Fruit fly (Drosophila melanogaster) whole organism, embryonic: ENCODE results near the gene Hmt4-20.

Experiments used
- Atf-2 ChIP-seq: fragments of 200-800 bp; sonication (Bioruptor generic); optimal IDR thresholded peaks from 2 replicates; lab custom pipeline; 2016; ENCODE audit warnings: missing biosample characterization, missing genetic modification characterization
- CG10565 ChIP-seq: fragments of 200-800 bp; sonication (Bioruptor generic); optimal IDR thresholded peaks from 3 replicates; lab custom pipeline; 2016; ENCODE audit warnings: missing biosample characterization, mild to moderate bottlenecking, missing genetic modification characterization
- CG10654 ChIP-seq: fragments of 200-800 bp; sonication (Bioruptor generic); optimal IDR thresholded peaks from 2 replicates; lab custom pipeline; 2016; ENCODE audit warnings: missing biosample characterization, missing genetic modification characterization
- CG12219 ChIP-seq: fragments of 200-800 bp; sonication (Bioruptor generic); optimal IDR thresholded peaks from 3 replicates; lab custom pipeline; 2018; ENCODE audit warnings: missing biosample characterization, mild to moderate bottlenecking, missing genetic modification characterization
- CG1233 ChIP-seq: fragments of 200-800 bp; sonication (Bioruptor generic); optimal IDR thresholded peaks from 4 replicates; lab custom pipeline; 2018; ENCODE audit warnings: missing biosample characterization, mild to moderate bottlenecking, missing genetic modification characterization
- CG13287 ChIP-seq: fragments of 200-800 bp; sonication (Bioruptor generic); IDR thresholded peaks from 2 replicates; pipeline ENCODE4 v1.3.6; 2022; ENCODE audit warnings: missing biosample characterization, missing genetic modification characterization; ENCODE audit not compliant: partially characterized antibody
- CG14710 ChIP-seq: fragments of 200-800 bp; sonication (Bioruptor generic); optimal IDR thresholded peaks from 3 replicates; lab custom pipeline; 2019; ENCODE audit warnings: missing biosample characterization, mild to moderate bottlenecking, missing genetic modification characterization, moderate library complexity
- CG1603 ChIP-seq: fragments of 200-800 bp; sonication (Bioruptor generic); optimal IDR thresholded peaks from 2 replicates; lab custom pipeline; 2019; ENCODE audit warnings: missing biosample characterization, mild to moderate bottlenecking, missing genetic modification characterization, moderate library complexity
- CG17186 ChIP-seq: fragments of 200-800 bp; sonication (Bioruptor generic); optimal IDR thresholded peaks from 3 replicates; lab custom pipeline; 2017; ENCODE audit warnings: missing biosample characterization, missing genetic modification reagents, missing genetic modification characterization
- CG18262 ChIP-seq: fragments of 200-800 bp; optimal IDR thresholded peaks from 3 replicates; lab custom pipeline; 2019; ENCODE audit warnings: missing biosample characterization, mild to moderate bottlenecking, missing genetic modification characterization, moderate library complexity
- CG18599 ChIP-seq: fragments of 200-800 bp; sonication (Bioruptor generic); optimal IDR thresholded peaks from 3 replicates; lab custom pipeline; 2017; ENCODE audit warnings: missing biosample characterization, missing genetic modification characterization, mild to moderate bottlenecking, moderate library complexity, missing genetic modification reagents
- CG30431 ChIP-seq: fragments of 200-800 bp; sonication (Bioruptor generic); optimal IDR thresholded peaks from 2 replicates; lab custom pipeline; 2017; ENCODE audit warnings: missing biosample characterization, missing genetic modification characterization
- CG5180 ChIP-seq: fragments of 200-800 bp; sonication (Bioruptor generic); optimal IDR thresholded peaks from 3 replicates; lab custom pipeline; 2017; ENCODE audit warnings: missing biosample characterization, missing genetic modification characterization, mild to moderate bottlenecking, moderate library complexity, missing genetic modification reagents
- CG7357 ChIP-seq: fragments of 200-800 bp; sonication (Bioruptor generic); IDR thresholded peaks from 3 replicates; pipeline ENCODE4 v1.3.6; 2022; ENCODE audit warnings: missing biosample characterization, missing genetic modification characterization
- CG8089 ChIP-seq: fragments of 200-800 bp; sonication (Bioruptor generic); optimal IDR thresholded peaks from 3 replicates; lab custom pipeline; 2016; ENCODE audit warnings: missing biosample characterization, missing genetic modification characterization
- CG8388 ChIP-seq: fragments of 200-800 bp; sonication (Bioruptor generic); optimal IDR thresholded peaks from 2 replicates; lab custom pipeline; 2019; ENCODE audit warnings: missing biosample characterization, mild to moderate bottlenecking, missing genetic modification characterization, moderate library complexity
- CG9727 ChIP-seq: fragments of 200-800 bp; sonication (Bioruptor generic); optimal IDR thresholded peaks from 3 replicates; lab custom pipeline; 2017; ENCODE audit warnings: missing biosample characterization, mild to moderate bottlenecking, missing genetic modification characterization
- CHES-1-like ChIP-seq: fragments of 200-800 bp; sonication (Bioruptor generic); optimal IDR thresholded peaks from 2 replicates; lab custom pipeline; 2016; ENCODE audit warnings: missing biosample characterization, missing genetic modification characterization
- CTCF ChIP-seq: fragments of 200-800 bp; sonication (Bioruptor generic); optimal IDR thresholded peaks from 2 replicates; lab custom pipeline; 2017; ENCODE audit warnings: missing biosample characterization, mild to moderate bottlenecking, missing genetic modification characterization, moderate library complexity
- Camta ChIP-seq: fragments of 200-800 bp; sonication (Bioruptor generic); optimal IDR thresholded peaks from 2 replicates; lab custom pipeline; 2016; ENCODE audit warnings: missing biosample characterization, missing genetic modification characterization
- CoRest ChIP-seq: fragments of 200-800 bp; sonication (Bioruptor generic); optimal IDR thresholded peaks from 3 replicates; lab custom pipeline; 2018; ENCODE audit warnings: missing biosample characterization, mild to moderate bottlenecking, missing genetic modification characterization, moderate library complexity
- CrebB ChIP-seq: fragments of 200-800 bp; sonication (Bioruptor generic); optimal IDR thresholded peaks from 3 replicates; lab custom pipeline; 2018; ENCODE audit warnings: missing biosample characterization, mild to moderate bottlenecking, missing genetic modification characterization
- Dbx ChIP-seq: fragments of 200-800 bp; sonication (Bioruptor generic); IDR thresholded peaks from 3 replicates; pipeline ENCODE4 v1.3.6; 2022; ENCODE audit warnings: missing biosample characterization, missing genetic modification characterization
- Ets65A ChIP-seq: fragments of 200-800 bp; sonication (Bioruptor generic); peaks from one replicate; lab custom pipeline; 2016; ENCODE audit warnings: missing biosample characterization, missing genetic modification characterization
- Fer2 ChIP-seq: fragments of 200-800 bp; sonication (Bioruptor generic); optimal IDR thresholded peaks from 2 replicates; lab custom pipeline; 2018; ENCODE audit warnings: missing biosample characterization, mild to moderate bottlenecking, missing genetic modification characterization, moderate library complexity
- H2.0 ChIP-seq: fragments of 200-800 bp; sonication (Bioruptor generic); IDR thresholded peaks from 2 replicates; pipeline ENCODE4 v1.3.6; 2022; ENCODE audit warnings: missing biosample characterization, missing genetic modification characterization
- Hr3 ChIP-seq: fragments of 200-800 bp; sonication (Bioruptor generic); optimal IDR thresholded peaks from 3 replicates; lab custom pipeline; 2016; ENCODE audit warnings: missing biosample characterization, missing genetic modification characterization
- NC2β ChIP-seq: fragments of 200-800 bp; sonication (Bioruptor generic); optimal IDR thresholded peaks from 2 replicates; lab custom pipeline; 2016; ENCODE audit warnings: missing biosample characterization, missing genetic modification characterization
- Oaz ChIP-seq: fragments of 200-800 bp; sonication (Bioruptor generic); IDR thresholded peaks from 2 replicates; pipeline ENCODE4 v1.3.6; 2022; ENCODE audit warnings: missing biosample characterization, missing genetic modification characterization
- Ravus ChIP-seq: fragments of 200-800 bp; sonication (Bioruptor generic); IDR thresholded peaks from 2 replicates; pipeline ENCODE4 v1.3.6; 2022; ENCODE audit warnings: missing biosample characterization, missing genetic modification characterization
- Vsx1 ChIP-seq: fragments of 200-800 bp; sonication (Bioruptor generic); optimal IDR thresholded peaks from 2 replicates; lab custom pipeline; 2017; ENCODE audit warnings: missing biosample characterization, mild to moderate bottlenecking, missing genetic modification characterization, missing genetic modification reagents
- ab ChIP-seq: fragments of 200-800 bp; sonication (Bioruptor generic); optimal IDR thresholded peaks from 2 replicates; lab custom pipeline; 2016; ENCODE audit warnings: missing biosample characterization, missing genetic modification characterization
- ato ChIP-seq: fragments of 200-800 bp; sonication (Bioruptor generic); IDR thresholded peaks from 2 replicates; pipeline ENCODE4 v1.3.6; 2022; ENCODE audit warnings: missing biosample characterization, missing genetic modification characterization; ENCODE audit not compliant: partially characterized antibody
- az2 ChIP-seq: fragments of 200-800 bp; sonication (Bioruptor generic); optimal IDR thresholded peaks from 3 replicates; lab custom pipeline; 2016; ENCODE audit warnings: missing biosample characterization, missing genetic modification characterization
- bcd ChIP-seq: fragments of 200-800 bp; sonication (Bioruptor generic); optimal IDR thresholded peaks from 2 replicates; lab custom pipeline; 2017; ENCODE audit warnings: missing biosample characterization, mild to moderate bottlenecking, missing genetic modification characterization
- cato ChIP-seq: fragments of 200-800 bp; sonication (Bioruptor generic); optimal IDR thresholded peaks from 2 replicates; lab custom pipeline; 2016; ENCODE audit warnings: missing biosample characterization, missing genetic modification characterization, borderline replicate concordance
- ci ChIP-seq: fragments of 200-800 bp; sonication (Bioruptor generic); IDR thresholded peaks from 3 replicates; pipeline ENCODE4 v1.3.6; 2022; ENCODE audit warnings: missing biosample characterization, missing genetic modification characterization
- croc ChIP-seq: fragments of 200-800 bp; sonication (Bioruptor generic); conservative IDR thresholded peaks from 3 replicates; pipeline ENCODE4 v1.3.6; 2022; ENCODE audit warnings: missing biosample characterization, missing genetic modification characterization
- da ChIP-seq: fragments of 200-800 bp; sonication (Bioruptor generic); optimal IDR thresholded peaks from 2 replicates; lab custom pipeline; 2016; ENCODE audit warnings: missing biosample characterization, missing genetic modification characterization
- eve ChIP-seq, 2 experiments: fragments of >200 bp; optimal IDR thresholded peaks; 2 replicates each; lab custom pipeline; 2017; ENCODE audit warnings: missing biosample characterization in 2 of 2, missing genetic modification characterization in 2 of 2
- fd96Cb ChIP-seq: fragments of 200-800 bp; sonication (Bioruptor generic); optimal IDR thresholded peaks from 2 replicates; lab custom pipeline; 2018; ENCODE audit warnings: missing biosample characterization, mild to moderate bottlenecking, missing genetic modification characterization, moderate library complexity
- h ChIP-seq: fragments of >200 bp; optimal IDR thresholded peaks from 2 replicates; lab custom pipeline; 2017
- insv ChIP-seq, 2 experiments: fragments of 200-800 bp; sonication (Bioruptor generic); optimal IDR thresholded peaks; 3 replicates each; lab custom pipeline; 2016 to 2018; ENCODE audit warnings: missing biosample characterization in 2 of 2, missing genetic modification characterization in 2 of 2
- inv ChIP-seq: fragments of 200-800 bp; sonication (Bioruptor generic); IDR thresholded peaks from 2 replicates; pipeline ENCODE4 v1.3.6; 2022; ENCODE audit warnings: missing biosample characterization, missing genetic modification characterization; ENCODE audit not compliant: partially characterized antibody
- sim ChIP-seq: fragments of 200-800 bp; sonication (Bioruptor generic); IDR thresholded peaks from 2 replicates; pipeline ENCODE4 v1.3.6; 2022; ENCODE audit warnings: missing biosample characterization, missing genetic modification characterization
- sima ChIP-seq: fragments of 200-800 bp; sonication (Bioruptor generic); optimal IDR thresholded peaks from 2 replicates; lab custom pipeline; 2016; ENCODE audit warnings: missing biosample characterization, missing genetic modification characterization
- slou ChIP-seq: fragments of 200-800 bp; sonication (Bioruptor generic); optimal IDR thresholded peaks from 3 replicates; lab custom pipeline; 2016; ENCODE audit warnings: missing biosample characterization, missing genetic modification characterization
- slp2 ChIP-seq: fragments of 200-800 bp; sonication (Bioruptor generic); optimal IDR thresholded peaks from 2 replicates; lab custom pipeline; 2016; ENCODE audit warnings: missing biosample characterization, missing genetic modification characterization
- stwl ChIP-seq: fragments of 200-800 bp; sonication (Bioruptor generic); optimal IDR thresholded peaks from 3 replicates; lab custom pipeline; 2018; ENCODE audit warnings: missing biosample characterization, mild to moderate bottlenecking, missing genetic modification characterization, moderate library complexity
- usp ChIP-seq: fragments of >200 bp; optimal IDR thresholded peaks from 2 replicates; lab custom pipeline; 2017; ENCODE audit warnings: missing biosample characterization, missing genetic modification characterization
- wek ChIP-seq: fragments of 200-800 bp; sonication (Bioruptor generic); optimal IDR thresholded peaks from 3 replicates; lab custom pipeline; 2018; ENCODE audit warnings: missing biosample characterization, mild to moderate bottlenecking, missing genetic modification characterization, moderate library complexity

The Hmt4-20 gene

DNA sequence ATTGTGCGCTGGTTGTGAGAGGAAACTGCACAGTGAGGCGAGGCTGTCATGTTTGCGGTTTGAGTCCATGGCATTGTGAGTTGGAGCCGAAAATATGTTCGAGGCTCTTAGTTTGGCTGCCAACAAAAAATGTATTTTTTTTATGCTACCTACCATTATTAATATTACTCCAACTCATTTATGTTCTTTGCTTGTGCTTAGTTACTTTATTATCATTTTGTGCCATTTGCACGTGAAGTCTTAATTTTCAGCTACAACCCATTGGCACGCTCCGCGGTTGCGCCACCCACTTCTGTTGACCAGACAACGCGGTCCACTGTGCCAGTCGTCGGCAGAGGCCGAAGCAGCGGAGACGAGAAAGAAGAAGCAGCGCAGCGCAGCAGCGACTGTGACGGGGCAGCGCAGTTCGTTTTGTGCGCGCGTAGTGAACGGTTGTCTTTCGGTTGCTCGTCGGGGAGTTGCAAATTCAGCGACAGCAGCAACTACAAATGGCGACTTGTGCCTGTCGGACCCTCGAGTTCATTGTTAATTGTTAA is 30.7 kb upstream of the Hmt4-20 start, which contains the start of gene sdk (continued):
- TF ChIP-seq bcd (peak; percentile 94), Camta (GFP tag; lab: Kevin White, UChicago) (peak; percentile 92), ab (GFP tag; lab: Kevin White, UChicago) (peak; percentile 64), CG8089 (GFP tag; lab: Kevin White, UChicago) (peak; percentile 88), CG1603 (tag; lab: Kevin White, UChicago) (peak; percentile 83), CG1233 (GFP tag; lab: Kevin White, UChicago) (peak; percentile 85), sim (peak; percentile 64; the same call in 1 of the 2 replicates), CG17186 (GFP tag; lab: Kevin White, UChicago) (peak; percentile 81), Vsx1 (peak; percentile 84), Ets65A (GFP tag; lab: Kevin White, UChicago) (peak; percentile 98), CG18599 (GFP tag; lab: Kevin White, UChicago) (peak; percentile 94), ci (GFP tag; lab: Robert Waterston, UW) (peak; percentile 91), stwl (no peak), CG10654 (GFP tag; lab: Kevin White, UChicago) (peak; percentile 85), CG5180 (GFP tag; lab: Kevin White, UChicago) (peak; percentile 88), fd96Cb (tag; lab: Kevin White, UChicago) (peak; percentile 87), sima (GFP tag; lab: Kevin White, UChicago) (peak; percentile 61), CG8388 (GFP tag; lab: Kevin White, UChicago) (peak; percentile 87), Ravus (GFP tag; lab: Robert Waterston, UW) (peak; percentile 20; the same call in 1 of the 2 replicates), h (no peak), CG13287 (GFP tag; lab: Robert Waterston, UW) (peak; percentile 71), usp (GFP tag; lab: Kevin White, UChicago) (no peak), CG12219 (GFP tag; lab: Kevin White, UChicago) (peak; percentile 89), NC2β (GFP tag; lab: Kevin White, UChicago) (peak; percentile 93), slp2 (GFP tag; lab: Kevin White, UChicago) (peak; percentile 91), CG18262 (peak; percentile 95), inv (GFP tag; lab: Robert Waterston, UW) (peak; percentile 59), wek (GFP tag; lab: Kevin White, UChicago) (peak; percentile 75), CG7357 (peak; percentile 80), Dbx (peak; percentile 85; the same call in 2 of the 3 replicates), Hr3 (GFP tag; lab: Kevin White, UChicago) (peak; percentile 87), CG14710 (tag; lab: Kevin White, UChicago) (peak; percentile 88), Oaz (GFP tag; lab: Robert Waterston, UW) (peak; percentile 69; the same call in 1 of the 2 replicates), eve (GFP tag; optimal IDR thresholded peaks at IDR 0.05; lab: Kevin White, UChicago) (peak; percentile 55 to 97), az2 (peak; percentile 91), CTCF (GFP tag; lab: Kevin White, UChicago) (peak; percentile 52), croc (peak; percentile 90), CrebB (peak; percentile 84), ato (peak; percentile 65), CHES-1-like (peak; percentile 95), insv (GFP tag; optimal IDR thresholded peaks at IDR 0.05; lab: Kevin White, UChicago) (peak; percentile 54 to 55), H2.0 (GFP tag; lab: Robert Waterston, UW) (peak; percentile 67), CG9727 (peak; percentile 94), CG10565 (GFP tag; lab: Kevin White, UChicago) (peak; percentile 49), da (GFP tag; lab: Kevin White, UChicago) (peak; percentile 49), cato (GFP tag; lab: Kevin White, UChicago) (peak; percentile 79), Atf-2 (GFP tag; lab: Kevin White, UChicago) (peak; percentile 94), CoRest (peak; percentile 93), CG30431 (GFP tag; lab: Kevin White, UChicago) (peak; percentile 85), Fer2 (peak; percentile 61), slou (GFP tag; lab: Kevin White, UChicago) (peak; percentile 56)
